Worm (Caenorhabditis elegans) whole organism, late embryonic: ENCODE measurements around the gene ubq-1.

Experiments
- C08G9.2 ChIP-seq: sonication (generic microtip); optimal IDR thresholded peaks from 2 replicates; lab custom pipeline; 2016; ENCODE audit warnings: mild to moderate bottlenecking, missing genetic modification characterization, moderate library complexity, missing compliant biosample characterization
- K02D7.2 ChIP-seq: sonication (generic microtip); optimal IDR thresholded peaks from 2 replicates; lab custom pipeline; 2017; ENCODE audit warnings: mild to moderate bottlenecking, missing genetic modification characterization, missing compliant biosample characterization
- Y22D7AL.16 ChIP-seq: sonication (generic microtip); optimal IDR thresholded peaks from 2 replicates; lab custom pipeline; 2016; ENCODE audit warnings: missing genetic modification characterization, missing compliant biosample characterization
- ceh-14 ChIP-seq: sonication (generic microtip); optimal IDR thresholded peaks from 2 replicates; lab custom pipeline; 2016; ENCODE audit warnings: missing genotype, missing genetic modification characterization, missing compliant biosample characterization
- ceh-18 ChIP-seq: sonication (generic microtip); optimal IDR thresholded peaks from 2 replicates; lab custom pipeline; 2016; ENCODE audit warnings: missing genetic modification characterization, missing compliant biosample characterization
- ceh-2 ChIP-seq: sonication (generic microtip); optimal IDR thresholded peaks from 2 replicates; lab custom pipeline; 2016; ENCODE audit warnings: missing genotype, missing genetic modification characterization, missing compliant biosample characterization
- ceh-6 ChIP-seq: fragments of 200-800 bp; sonication (Bioruptor generic); optimal IDR thresholded peaks from 2 replicates; lab custom pipeline; 2018; ENCODE audit warnings: mild to moderate bottlenecking, missing genetic modification characterization, missing compliant biosample characterization
- elt-4 ChIP-seq: sonication (generic microtip); optimal IDR thresholded peaks from 2 replicates; lab custom pipeline; 2016; ENCODE audit warnings: missing genetic modification characterization, missing compliant biosample characterization
- ets-4 ChIP-seq: sonication (generic microtip); optimal IDR thresholded peaks from 2 replicates; lab custom pipeline; 2016; ENCODE audit warnings: missing genetic modification characterization, missing compliant biosample characterization
- fkh-10 ChIP-seq: fragments of 150-350 bp; optimal IDR thresholded peaks from 2 replicates; lab custom pipeline; 2014; ENCODE audit warnings: missing biosample characterization, missing genetic modification reagents, missing genetic modification characterization
- fkh-6 ChIP-seq: sonication (generic microtip); optimal IDR thresholded peaks from 2 replicates; lab custom pipeline; 2016; ENCODE audit warnings: missing genetic modification characterization, missing compliant biosample characterization
- hlh-15 ChIP-seq: sonication (generic microtip); optimal IDR thresholded peaks from 2 replicates; lab custom pipeline; 2016; ENCODE audit warnings: missing genetic modification characterization, missing compliant biosample characterization
- hlh-30 ChIP-seq: sonication (generic microtip); optimal IDR thresholded peaks from 2 replicates; lab custom pipeline; 2017; ENCODE audit warnings: antibody characterized with exemption, missing genetic modification characterization, missing compliant biosample characterization; ENCODE audit not compliant: insufficient read depth
- lin-11 ChIP-seq: fragments of 200-800 bp; sonication (Bioruptor generic); optimal IDR thresholded peaks from 2 replicates; lab custom pipeline; 2018; ENCODE audit warnings: mild to moderate bottlenecking, missing genetic modification characterization, missing compliant biosample characterization
- npax-4 ChIP-seq: sonication (generic microtip); optimal IDR thresholded peaks from 2 replicates; lab custom pipeline; 2016; ENCODE audit warnings: missing genetic modification characterization, missing compliant biosample characterization
- odd-2 ChIP-seq: sonication (generic microtip); optimal IDR thresholded peaks from 2 replicates; lab custom pipeline; 2017; ENCODE audit warnings: antibody characterized with exemption, mild to moderate bottlenecking, missing genetic modification characterization, missing compliant biosample characterization
- pha-4 ChIP-seq: fragments of 150-350 bp; optimal IDR thresholded peaks from 2 replicates; lab custom pipeline; 2018; ENCODE audit warnings: missing biosample characterization, missing genetic modification reagents, missing genetic modification characterization
- pqm-1 ChIP-seq: sonication (generic microtip); optimal IDR thresholded peaks from 2 replicates; lab custom pipeline; 2016; ENCODE audit warnings: missing genetic modification characterization, missing compliant biosample characterization
- ref-2 ChIP-seq: sonication (generic microtip); optimal IDR thresholded peaks from 2 replicates; lab custom pipeline; 2016; ENCODE audit warnings: missing genetic modification characterization, missing compliant biosample characterization
- rnt-1 ChIP-seq: sonication (generic microtip); optimal IDR thresholded peaks from 2 replicates; lab custom pipeline; 2016; ENCODE audit warnings: missing genetic modification characterization, missing compliant biosample characterization
- sdc-2 ChIP-seq: sonication (generic microtip); optimal IDR thresholded peaks from 2 replicates; lab custom pipeline; 2016; ENCODE audit warnings: missing genotype, missing genetic modification characterization, missing compliant biosample characterization
- sox-4 ChIP-seq: sonication (generic microtip); optimal IDR thresholded peaks from 2 replicates; lab custom pipeline; 2017; ENCODE audit warnings: mild to moderate bottlenecking, missing genetic modification characterization, inconsistent platforms, missing compliant biosample characterization
- tbx-2 ChIP-seq: sonication (generic microtip); optimal IDR thresholded peaks from 2 replicates; lab custom pipeline; 2016; ENCODE audit warnings: missing genetic modification characterization, missing compliant biosample characterization
- ttx-3 ChIP-seq: sonication (generic microtip); optimal IDR thresholded peaks from 2 replicates; lab custom pipeline; 2016; ENCODE audit warnings: missing genetic modification reagents, missing genetic modification characterization, missing compliant biosample characterization
- unc-3 ChIP-seq, 2 experiments: fragments of 200-800 bp in 1 of 2; sonication (Bioruptor generic) in 1 of 2; sonication (generic microtip) in 1 of 2; conservative IDR thresholded peaks in 1 of 2; optimal IDR thresholded peaks in 1 of 2; 2 replicates each; pipeline versions ENCODE4 v1.3.6 to Lab custom; 2016 to 2022; ENCODE audit warnings: missing compliant biosample characterization in 2 of 2, missing genetic modification characterization in 2 of 2, missing genetic modification reagents in 1 of 2
- unc-42 ChIP-seq: sonication (generic microtip); optimal IDR thresholded peaks from 2 replicates; lab custom pipeline; 2016; ENCODE audit warnings: missing genotype, missing genetic modification characterization, missing compliant biosample characterization
- unc-55 ChIP-seq: sonication (generic microtip); optimal IDR thresholded peaks from 2 replicates; lab custom pipeline; 2017; ENCODE audit warnings: missing biosample characterization, missing genetic modification reagents, missing genetic modification characterization
- unc-86 ChIP-seq: sonication (generic microtip); optimal IDR thresholded peaks from 2 replicates; lab custom pipeline; 2016; ENCODE audit warnings: missing genetic modification characterization, missing compliant biosample characterization

ubq-1 gene

ce11 chrIII:5939453-5940296 lies at the start of gene ubq-1:
Gene ubq-1 (plus strand): TSS chrIII:5940254.
- no peak for TF ChIP-seq odd-2 (tag; lab: Kevin White, UChicago)
- peak; percentile 36 for TF ChIP-seq ref-2
- TF ChIP-seq hlh-30 (tag; lab: Kevin White, UChicago): peak; percentile 41

DNA sequence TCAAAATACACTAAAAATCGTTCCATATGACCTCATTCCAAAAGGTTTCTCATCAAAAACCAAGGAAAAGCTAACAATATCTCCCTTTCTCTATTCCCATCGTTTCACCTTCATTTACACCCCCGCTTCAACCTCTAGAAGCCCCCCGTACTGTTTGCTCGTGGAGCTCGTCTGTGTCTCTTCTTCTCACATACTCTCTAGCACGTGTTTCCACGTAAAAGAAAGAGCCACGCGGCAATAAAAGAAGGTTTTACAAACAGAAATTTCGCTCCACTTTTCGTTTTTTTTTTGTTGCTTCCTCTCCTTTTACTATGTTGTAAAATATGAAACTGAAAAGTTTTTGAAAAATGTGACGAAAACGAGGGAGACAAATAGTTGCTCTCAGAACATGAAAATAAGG lies 47.1 kb upstream of the ubq-1 start:
- TF ChIP-seq lin-11 (tag; lab: Kevin White, UChicago) (no peak), ceh-18 (tag; lab: Kevin White, UChicago) (peak; percentile 15), ttx-3 (tag; lab: Kevin White, UChicago) (no peak), ceh-14 (tag; lab: Kevin White, UChicago) (no peak)

DNA sequence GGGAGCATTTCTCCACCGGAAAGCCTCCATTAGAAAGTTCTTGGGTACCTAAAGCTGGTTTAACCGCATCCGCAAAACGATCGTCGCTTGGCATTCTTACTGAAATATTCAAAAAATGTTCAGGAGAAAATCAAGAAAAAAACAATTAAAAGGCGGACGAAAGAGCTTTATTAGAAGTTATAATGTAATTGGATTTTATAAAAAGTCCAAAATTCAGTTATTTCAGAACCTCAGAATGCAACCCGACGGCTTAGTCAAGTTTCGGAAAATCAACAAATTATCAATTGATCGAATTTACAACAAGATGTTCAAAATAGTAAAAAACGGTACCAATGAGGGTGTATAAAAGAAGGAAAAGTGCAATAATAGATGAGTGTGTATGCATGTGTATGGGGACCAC lies 44.1 kb upstream of the ubq-1 start, which contains the start of gene pxl-1:
Gene pxl-1, minus strand, starts transcription at position 101 of the 400 bp plus-strand sequence.
- TF ChIP-seq fkh-6 (no peak), unc-3 (GFP tag; conservative IDR thresholded peaks at IDR 0.05; lab: Robert Waterston, UW) (no peak), unc-3 (tag; optimal IDR thresholded peaks at IDR 0.05; lab: Kevin White, UChicago) (no peak), pqm-1 (tag; lab: Kevin White, UChicago) (no peak), Y22D7AL.16 (no peak), elt-4 (tag; lab: Kevin White, UChicago) (no peak), ceh-2 (tag; lab: Kevin White, UChicago) (no peak), hlh-15 (tag; lab: Kevin White, UChicago) (no peak), npax-4 (no peak), pha-4 (tag; lab: Kevin White, UChicago) (no peak), tbx-2 (tag; lab: Kevin White, UChicago) (no peak), ets-4 (tag; lab: Kevin White, UChicago) (no peak), C08G9.2 (tag; lab: Kevin White, UChicago) (no peak), sdc-2 (tag; lab: Kevin White, UChicago) (no peak), rnt-1 (no peak), odd-2 (tag; lab: Kevin White, UChicago) (no peak), K02D7.2 (tag; lab: Kevin White, UChicago) (no peak), fkh-10 (GFP tag; lab: Kevin White, UChicago) (no peak), ceh-6 (GFP tag; lab: Kevin White, UChicago) (no peak), unc-42 (tag; lab: Kevin White, UChicago) (no peak)

- TF ChIP-seq unc-86 (tag; lab: Kevin White, UChicago): no peak
- TF ChIP-seq odd-2 (tag; lab: Kevin White, UChicago): no peak
- TF ChIP-seq pha-4 (tag; lab: Kevin White, UChicago): no peak
Measured at ce11 chrIII:5897468-5897867, 42.6 kb upstream of the ubq-1 start.

DNA sequence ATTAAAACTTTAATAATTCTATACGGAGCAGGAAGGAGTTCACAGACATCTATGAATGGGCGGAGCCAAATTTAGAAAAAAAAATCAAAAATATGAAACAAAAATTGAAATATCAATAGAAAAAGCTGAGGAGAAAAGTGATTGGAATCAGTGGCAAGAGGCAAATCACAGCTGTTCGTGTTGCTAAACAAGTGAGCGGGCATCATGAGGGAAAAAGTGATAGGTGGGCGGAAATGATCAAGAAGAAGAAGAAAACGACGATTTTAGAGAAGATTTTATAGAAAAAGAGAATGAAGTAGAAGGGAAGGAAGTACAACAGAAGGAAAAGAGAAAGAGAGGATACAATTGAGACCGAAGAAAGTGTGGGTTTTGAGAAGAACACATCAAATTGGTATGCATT lies 41.4 kb upstream of the ubq-1 start:
- TF ChIP-seq K02D7.2 (tag; lab: Kevin White, UChicago) (no peak), ceh-18 (tag; lab: Kevin White, UChicago) (peak; percentile 27)

ce11 chrIII:5900709-5901108 lies 39.3 kb upstream of the ubq-1 start:
- TF ChIP-seq hlh-30 (tag; lab: Kevin White, UChicago): peak; percentile 39
- no peak for TF ChIP-seq sox-4 (tag; lab: Kevin White, UChicago)
- TF ChIP-seq unc-55 (GFP tag; lab: Kevin White, UChicago): peak; percentile 8
